Fruit fly (Drosophila melanogaster): ENCODE data around the gene HIP.

The HIP gene

DNA sequence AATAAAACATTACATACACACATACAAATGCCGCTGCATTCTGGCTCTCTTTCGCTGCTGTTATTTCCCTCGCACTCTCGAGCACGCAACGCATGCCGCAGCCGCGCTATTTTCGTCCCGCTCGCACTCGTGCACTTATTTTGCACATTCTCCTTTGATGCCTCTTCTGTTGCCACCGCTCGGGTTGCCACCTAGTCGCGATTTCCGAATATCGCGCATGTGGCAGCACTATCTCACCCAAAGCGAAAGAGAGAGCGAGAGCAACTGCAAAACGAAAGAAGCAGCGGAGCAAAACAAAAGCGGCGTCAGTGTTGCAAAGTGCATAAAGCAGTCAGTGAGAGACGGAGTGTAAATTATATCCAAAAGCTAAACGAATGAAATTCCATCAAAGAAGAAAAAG is 18.1 kb upstream of the HIP start (continued):
- TF ChIP-seq Doc2 (GFP tag; IDR thresholded peaks at IDR 0.05) (no peak), CG6689 (GFP tag; IDR thresholded peaks at IDR 0.05) (no peak), sr (GFP tag; IDR thresholded peaks at IDR 0.05) (no peak), MBD-R2 (GFP tag; IDR thresholded peaks at IDR 0.05) (peak; percentile 24; the same call in 1 of the 2 replicates), CG13894 (tag; optimal IDR thresholded peaks at IDR 0.05) (peak; percentile 16), nerfin-2 (GFP tag; IDR thresholded peaks at IDR 0.05; ENCODE audit: partially characterized antibody) (no peak), CG43689 (GFP tag; IDR thresholded peaks at IDR 0.05) (no peak), pho (GFP tag; optimal IDR thresholded peaks at IDR 0.05) (peak; percentile 33), CG1792 (GFP tag; optimal IDR thresholded peaks at IDR 0.05) (no peak), Antp (GFP tag; optimal IDR thresholded peaks at IDR 0.05) (peak; percentile 5), pb (GFP tag; optimal IDR thresholded peaks at IDR 0.05) (no peak), CG18599 (GFP tag; optimal IDR thresholded peaks at IDR 0.05) (peak; percentile 33), Blimp-1 (GFP tag; optimal IDR thresholded peaks at IDR 0.05) (peak; percentile 1), CG6254 (GFP tag; optimal IDR thresholded peaks at IDR 0.05) (no peak), row (GFP tag; IDR thresholded peaks at IDR 0.05) (peak; percentile 17; the same call in 1 of the 3 replicates), Xrp1 (GFP tag; IDR thresholded peaks at IDR 0.05) (no peak; the same call in 1 of the 2 replicates), CG17186 (GFP tag; optimal IDR thresholded peaks at IDR 0.05) (peak; percentile 36), Lpt (GFP tag; optimal IDR thresholded peaks at IDR 0.05) (no peak), salm (tag; optimal IDR thresholded peaks at IDR 0.05) (no peak), ara (GFP tag; IDR thresholded peaks at IDR 0.05) (no peak), tin (GFP tag; optimal IDR thresholded peaks at IDR 0.05) (peak; percentile 2), ro (GFP tag; IDR thresholded peaks at IDR 0.05) (no peak), CG9727 (GFP tag; optimal IDR thresholded peaks at IDR 0.05) (no peak), Sry-δ (GFP tag; optimal IDR thresholded peaks at IDR 0.05) (peak; percentile 21), CG14667 (GFP tag; IDR thresholded peaks at IDR 0.05) (no peak), CG2120 (GFP tag; optimal IDR thresholded peaks at IDR 0.05) (peak; percentile 41), stwl (tag; optimal IDR thresholded peaks at IDR 0.05) (peak; percentile 98), Med (GFP tag) (peak; percentile 92), CG2116 (GFP tag; optimal IDR thresholded peaks at IDR 0.05) (peak; percentile 2), CG7745 (tag; optimal IDR thresholded peaks at IDR 0.05) (peak; percentile 4), chif (GFP tag; optimal IDR thresholded peaks at IDR 0.05) (no peak), fd96Cb (tag; optimal IDR thresholded peaks at IDR 0.05) (no peak), MESR4 (GFP tag; optimal IDR thresholded peaks at IDR 0.05) (peak; percentile 22), CG15514 (GFP tag; optimal IDR thresholded peaks at IDR 0.05) (peak; percentile 64), E2f2 (GFP tag; IDR thresholded peaks at IDR 0.05) (peak; percentile 36; the same call in 1 of the 2 replicates), gce (GFP tag; IDR thresholded peaks at IDR 0.05) (no peak), insv (GFP tag; optimal IDR thresholded peaks at IDR 0.05) (no peak), NK7.1 (GFP tag; optimal IDR thresholded peaks at IDR 0.05) (no peak), slp2 (GFP tag; optimal IDR thresholded peaks at IDR 0.05) (no peak), CG7786 (GFP tag; optimal IDR thresholded peaks at IDR 0.05) (no peak), CG4360 (GFP tag; IDR thresholded peaks at IDR 0.05) (peak; percentile 35; the same call in 1 of the 2 replicates), tx (GFP tag; optimal IDR thresholded peaks at IDR 0.05) (no peak), bcd (GFP tag; optimal IDR thresholded peaks at IDR 0.05) (no peak), seq (GFP tag; IDR thresholded peaks at IDR 0.05) (no peak), CG18262 (tag; optimal IDR thresholded peaks at IDR 0.05) (no peak), CG13123 (GFP tag; optimal IDR thresholded peaks at IDR 0.05) (no peak), ash1 (GFP tag; optimal IDR thresholded peaks at IDR 0.05) (no peak), jumu (GFP tag; optimal IDR thresholded peaks at IDR 0.05) (peak; percentile 42), CG4854 (GFP tag; optimal IDR thresholded peaks at IDR 0.05) (no peak), wor (GFP tag; IDR thresholded peaks at IDR 0.05) (no peak), fu2 (GFP tag; optimal IDR thresholded peaks at IDR 0.05) (no peak), sens-2 (GFP tag; IDR thresholded peaks at IDR 0.05) (no peak)
